Worm (Caenorhabditis elegans): Measurements from ENCODE around the gene hrpf-2.
"Not testable (repeated sequence)": the region's sequence is repeated elsewhere in the genome, so short reads cannot be mapped to it uniquely, and the experiment has no call there.

Gene hrpf-2

ce11 chrIV:6385010-6385409, 8.7 kb upstream of the hrpf-2 start:
- TF ChIP-seq dao-5 (tag; optimal IDR thresholded peaks at IDR 0.05) (no peak), him-1 (tag; optimal IDR thresholded peaks at IDR 0.05) (no peak), W03F9.2 (tag; optimal IDR thresholded peaks at IDR 0.05) (no peak)

ce11 chrIV:6383970-6384369, 7.6 kb upstream of the hrpf-2 start, which contains the start of gene shl-1:
Gene shl-1, minus strand, starts transcription at chrIV:6384070.
- TF ChIP-seq dao-5 (tag; optimal IDR thresholded peaks at IDR 0.05) = no peak
- no peak for TF ChIP-seq him-1 (tag; optimal IDR thresholded peaks at IDR 0.05)

ce11 chrIV:6378398-6378797, 2.1 kb upstream of the hrpf-2 start:
- TF ChIP-seq dao-5 (tag; optimal IDR thresholded peaks at IDR 0.05) (no peak), him-1 (tag; optimal IDR thresholded peaks at IDR 0.05) (no peak), W03F9.2 (tag; optimal IDR thresholded peaks at IDR 0.05) (no peak)

ce11 chrIV:6377335-6378069, 1.2 kb upstream of the hrpf-2 start:
- TF ChIP-seq W03F9.2 (tag; optimal IDR thresholded peaks at IDR 0.05) (no peak), him-1 (tag; optimal IDR thresholded peaks at IDR 0.05) (no peak), dao-5 (tag; optimal IDR thresholded peaks at IDR 0.05) (no peak)

ce11 chrIV:6373721-6374120, 2.6 kb downstream of the hrpf-2 start:
- TF ChIP-seq W03F9.2 (tag; optimal IDR thresholded peaks at IDR 0.05) (no peak), him-1 (tag; optimal IDR thresholded peaks at IDR 0.05) (no peak), dao-5 (tag; optimal IDR thresholded peaks at IDR 0.05) (no peak)

ce11 chrIV:6372993-6373392, 3.3 kb downstream of the hrpf-2 start, which contains the start of gene smg-3:
Gene smg-3, minus strand, starts transcription at chrIV:6373093.
- no peak for TF ChIP-seq him-1 (tag; optimal IDR thresholded peaks at IDR 0.05)

ce11 chrIV:6372267-6372666, 4.1 kb downstream of the hrpf-2 start:
- no peak for TF ChIP-seq him-1 (tag; optimal IDR thresholded peaks at IDR 0.05)
- no peak for TF ChIP-seq W03F9.2 (tag; optimal IDR thresholded peaks at IDR 0.05)
- no peak for TF ChIP-seq dao-5 (tag; optimal IDR thresholded peaks at IDR 0.05)

ce11 chrIV:6369489-6369888, 6.8 kb downstream of the hrpf-2 start:
- TF ChIP-seq W03F9.2 (tag; optimal IDR thresholded peaks at IDR 0.05) = no peak
- TF ChIP-seq dao-5 (tag; optimal IDR thresholded peaks at IDR 0.05) = no peak
- TF ChIP-seq him-1 (tag; optimal IDR thresholded peaks at IDR 0.05) = no peak

ce11 chrIV:6366032-6366431, 10.3 kb downstream of the hrpf-2 start:
- TF ChIP-seq dao-5 (tag; optimal IDR thresholded peaks at IDR 0.05) (no peak), W03F9.2 (tag; optimal IDR thresholded peaks at IDR 0.05) (no peak), him-1 (tag; optimal IDR thresholded peaks at IDR 0.05) (no peak)

- TF ChIP-seq him-1 (tag; optimal IDR thresholded peaks at IDR 0.05) = no peak
Measured at ce11 chrIV:6365045-6365444, 11.3 kb downstream of the hrpf-2 start, which contains the start of gene Y73B6BL.270. Gene Y73B6BL.270, plus strand, starts transcription at chrIV:6365345.

ce11 chrIV:6363604-6364003, 12.7 kb downstream of the hrpf-2 start:
- TF ChIP-seq him-1 (tag; optimal IDR thresholded peaks at IDR 0.05) (no peak), dao-5 (tag; optimal IDR thresholded peaks at IDR 0.05) (no peak), W03F9.2 (tag; optimal IDR thresholded peaks at IDR 0.05) (no peak)

ce11 chrIV:6361668-6362067, 14.7 kb downstream of the hrpf-2 start, which contains the start of gene Y73B6BL.47:
Gene Y73B6BL.47, plus strand, starts transcription at chrIV:6361968.
- TF ChIP-seq W03F9.2 (tag; optimal IDR thresholded peaks at IDR 0.05) (no peak), dao-5 (tag; optimal IDR thresholded peaks at IDR 0.05) (no peak), him-1 (tag; optimal IDR thresholded peaks at IDR 0.05) (no peak)

- TF ChIP-seq dao-5, W03F9.2, him-1 (tag; optimal IDR thresholded peaks at IDR 0.05): not testable (repeated sequence)
Measured at ce11 chrIV:6347213-6347612, 29.1 kb downstream of the hrpf-2 start, which contains the start of gene Y73B6BL.289. Gene Y73B6BL.289, plus strand, starts transcription at chrIV:6347513.

ce11 chrIV:6342876-6343275, 33.4 kb downstream of the hrpf-2 start, which contains the start of gene Y73B6BL.14:
Gene Y73B6BL.14, minus strand, starts transcription at chrIV:6342976.
- TF ChIP-seq dao-5 (tag; optimal IDR thresholded peaks at IDR 0.05) = no peak
- TF ChIP-seq W03F9.2 (tag; optimal IDR thresholded peaks at IDR 0.05) = no peak
- no peak for TF ChIP-seq him-1 (tag; optimal IDR thresholded peaks at IDR 0.05)

ce11 chrIV:6342431-6342830, 33.9 kb downstream of the hrpf-2 start, which contains the start of gene Y73B6BL.288:
Gene Y73B6BL.288, minus strand, starts transcription at chrIV:6342531.
- no peak for TF ChIP-seq him-1 (tag; optimal IDR thresholded peaks at IDR 0.05)
- TF ChIP-seq W03F9.2 (tag; optimal IDR thresholded peaks at IDR 0.05) = no peak
- no peak for TF ChIP-seq dao-5 (tag; optimal IDR thresholded peaks at IDR 0.05)

All from whole organism, L4/young adult.